Fruit fly (Drosophila melanogaster) whole organism, embryonic: ENCODE results near the gene Coa8.

Experiments used
- Abd-B ChIP-seq: fragments of 200-800 bp; sonication (Bioruptor generic); optimal IDR thresholded peaks from 2 replicates; lab custom pipeline; 2018; ENCODE audit warnings: missing biosample characterization, mild to moderate bottlenecking, missing genetic modification characterization, moderate library complexity
- BEAF-32 ChIP-seq: fragments of 200-800 bp; sonication (Bioruptor generic); optimal IDR thresholded peaks from 3 replicates; lab custom pipeline; 2017; ENCODE audit warnings: missing biosample characterization, missing genetic modification characterization, mild to moderate bottlenecking, moderate library complexity, missing genetic modification reagents
- CG1024 ChIP-seq: fragments of 200-800 bp; sonication (Bioruptor generic); IDR thresholded peaks from 2 replicates; pipeline ENCODE4 v1.3.6; 2022; ENCODE audit warnings: missing biosample characterization, missing genetic modification characterization
- CG11504 ChIP-seq: fragments of 200-800 bp; sonication (Bioruptor generic); optimal IDR thresholded peaks from 3 replicates; lab custom pipeline; 2019; ENCODE audit warnings: missing biosample characterization, mild to moderate bottlenecking, missing genetic modification characterization, moderate library complexity
- CG12942 ChIP-seq: fragments of 200-800 bp; sonication (Bioruptor generic); optimal IDR thresholded peaks from 3 replicates; lab custom pipeline; 2016; ENCODE audit warnings: missing biosample characterization, missing genetic modification characterization
- CG13775 ChIP-seq: fragments of 200-800 bp; sonication (Bioruptor generic); optimal IDR thresholded peaks from 3 replicates; lab custom pipeline; 2017; ENCODE audit warnings: missing biosample characterization, mild to moderate bottlenecking, missing genetic modification characterization
- CG15073 ChIP-seq: fragments of 200-800 bp; sonication (Bioruptor generic); optimal IDR thresholded peaks from 2 replicates; lab custom pipeline; 2016; ENCODE audit warnings: missing biosample characterization, missing genetic modification characterization
- CG1602 ChIP-seq: fragments of 200-800 bp; sonication (Bioruptor generic); optimal IDR thresholded peaks from 3 replicates; lab custom pipeline; 2016; ENCODE audit warnings: missing biosample characterization, missing genetic modification characterization
- CG16863 ChIP-seq: fragments of 200-800 bp; sonication (Bioruptor generic); optimal IDR thresholded peaks from 3 replicates; lab custom pipeline; 2016; ENCODE audit warnings: missing biosample characterization, missing genetic modification characterization
- CG17361 ChIP-seq: fragments of 200-800 bp; sonication (Bioruptor generic); IDR thresholded peaks from 3 replicates; pipeline ENCODE4 v1.3.6; 2022; ENCODE audit warnings: missing biosample characterization, missing genetic modification characterization
- CG30403 ChIP-seq: fragments of 200-800 bp; sonication (Bioruptor generic); optimal IDR thresholded peaks from 3 replicates; lab custom pipeline; 2016; ENCODE audit warnings: missing biosample characterization, missing genetic modification characterization
- CG31441 ChIP-seq: fragments of 200-800 bp; sonication (Bioruptor generic); IDR thresholded peaks from 2 replicates; pipeline ENCODE4 v1.3.6; 2022; ENCODE audit warnings: missing biosample characterization, missing genetic modification characterization
- CG3726 ChIP-seq: fragments of 200-800 bp; sonication (Bioruptor generic); IDR thresholded peaks from 3 replicates; pipeline ENCODE4, ENCODE4 v1.3.6; 2022; ENCODE audit warnings: missing biosample characterization, missing genetic modification characterization
- CG5245 ChIP-seq: fragments of 200-800 bp; sonication (Bioruptor generic); optimal IDR thresholded peaks from 3 replicates; lab custom pipeline; 2016; ENCODE audit warnings: missing biosample characterization, missing genetic modification characterization
- CG6254 ChIP-seq: fragments of 200-800 bp; sonication (Bioruptor generic); optimal IDR thresholded peaks from 3 replicates; lab custom pipeline; 2017; ENCODE audit warnings: mild to moderate bottlenecking, missing biosample characterization, missing genetic modification reagents, missing genetic modification characterization
- CG8478 ChIP-seq: fragments of >200 bp; optimal IDR thresholded peaks from 2 replicates; lab custom pipeline; 2018
- CG9817 ChIP-seq: fragments of 200-800 bp; sonication (Bioruptor generic); optimal IDR thresholded peaks from 2 replicates; lab custom pipeline; 2018; ENCODE audit warnings: missing biosample characterization, mild to moderate bottlenecking, missing genetic modification characterization, moderate library complexity
- Dbx ChIP-seq: fragments of 200-800 bp; sonication (Bioruptor generic); IDR thresholded peaks from 3 replicates; pipeline ENCODE4 v1.3.6; 2022; ENCODE audit warnings: missing biosample characterization, missing genetic modification characterization
- Dfd ChIP-seq, 2 experiments: fragments of >200 bp; optimal IDR thresholded peaks; 2 replicates each; lab custom pipeline; 2017; ENCODE audit warnings: missing biosample characterization in 2 of 2, missing genetic modification characterization in 2 of 2
- Dip3 ChIP-seq: fragments of 200-800 bp; sonication (Bioruptor generic); optimal IDR thresholded peaks from 3 replicates; lab custom pipeline; 2016; ENCODE audit warnings: missing biosample characterization, missing genetic modification characterization
- GATAe ChIP-seq: fragments of 200-800 bp; sonication (Bioruptor generic); conservative IDR thresholded peaks from 2 replicates; pipeline ENCODE4 v1.3.6; 2022; ENCODE audit warnings: missing biosample characterization, missing genetic modification characterization
- HLH3B ChIP-seq: fragments of 200-800 bp; sonication (Bioruptor generic); IDR thresholded peaks from 2 replicates; pipeline ENCODE4 v1.3.6; 2022; ENCODE audit warnings: missing biosample characterization, missing genetic modification characterization
- Jarid2 ChIP-seq: fragments of 200-800 bp; sonication (Bioruptor generic); optimal IDR thresholded peaks from 3 replicates; lab custom pipeline; 2017; ENCODE audit warnings: mild to moderate bottlenecking, missing biosample characterization, missing genetic modification reagents, missing genetic modification characterization
- Med ChIP-seq: fragments of 200-800 bp; sonication (Bioruptor generic); peaks from one replicate; lab custom pipeline; 2016; ENCODE audit warnings: missing biosample characterization, missing genetic modification characterization, mild to moderate bottlenecking, inconsistent platforms, moderate library complexity
- Mrtf ChIP-seq: fragments of 200-800 bp; sonication (Bioruptor generic); IDR thresholded peaks from 3 replicates; pipeline ENCODE4 v1.3.6; 2022; ENCODE audit warnings: missing biosample characterization, missing genetic modification characterization
- NC2α ChIP-seq: fragments of 200-800 bp; sonication (Bioruptor generic); optimal IDR thresholded peaks from 2 replicates; lab custom pipeline; 2016; ENCODE audit warnings: missing biosample characterization, missing genetic modification characterization
- Neu2 ChIP-seq: fragments of 200-800 bp; sonication (Bioruptor generic); optimal IDR thresholded peaks from 3 replicates; lab custom pipeline; 2016; ENCODE audit warnings: missing biosample characterization, missing genetic modification characterization, borderline replicate concordance
- Ptx1 ChIP-seq: fragments of 200-800 bp; sonication (Bioruptor generic); IDR thresholded peaks from 2 replicates; pipeline ENCODE4 v1.3.6; 2022; ENCODE audit warnings: missing biosample characterization, missing genetic modification characterization
- Scr ChIP-seq: fragments of 200-800 bp; sonication (Bioruptor generic); IDR thresholded peaks from 2 replicates; pipeline ENCODE4 v1.3.6; 2022; ENCODE audit warnings: missing biosample characterization, missing genetic modification characterization; ENCODE audit not compliant: partially characterized antibody
- Six4 ChIP-seq: fragments of 200-800 bp; sonication (Bioruptor generic); optimal IDR thresholded peaks from 2 replicates; lab custom pipeline; 2016; ENCODE audit warnings: missing biosample characterization, missing genetic modification characterization
- Sox100B ChIP-seq: fragments of 200-800 bp; sonication (Bioruptor generic); optimal IDR thresholded peaks from 3 replicates; lab custom pipeline; 2018; ENCODE audit warnings: missing biosample characterization, mild to moderate bottlenecking, missing genetic modification characterization
- Ssrp ChIP-seq: fragments of 200-800 bp; sonication (Bioruptor generic); optimal IDR thresholded peaks from 2 replicates; lab custom pipeline; 2018; ENCODE audit warnings: missing biosample characterization, mild to moderate bottlenecking, missing genetic modification characterization, moderate library complexity
- TFAM ChIP-seq: fragments of 200-800 bp; sonication (Bioruptor generic); optimal IDR thresholded peaks from 2 replicates; lab custom pipeline; 2017; ENCODE audit warnings: missing biosample characterization, missing genetic modification characterization, inconsistent platforms
- ap ChIP-seq: fragments of 200-800 bp; sonication (Bioruptor generic); IDR thresholded peaks from 2 replicates; pipeline ENCODE4 v1.3.6; 2022; ENCODE audit warnings: missing biosample characterization, missing genetic modification characterization
- bigmax ChIP-seq: fragments of 200-800 bp; sonication (Bioruptor generic); optimal IDR thresholded peaks from 2 replicates; lab custom pipeline; 2018; ENCODE audit warnings: missing biosample characterization, mild to moderate bottlenecking, missing genetic modification characterization
- btn ChIP-seq: fragments of 200-800 bp; sonication (Bioruptor generic); optimal IDR thresholded peaks from 2 replicates; lab custom pipeline; 2016; ENCODE audit warnings: missing biosample characterization, missing genetic modification characterization
- crp ChIP-seq, 2 experiments: fragments of 200-800 bp; sonication (Bioruptor generic); optimal IDR thresholded peaks; 2 replicates in 1 of 2; 3 replicates in 1 of 2; lab custom pipeline; 2017; ENCODE audit warnings: missing biosample characterization in 2 of 2, missing genetic modification characterization in 2 of 2, mild to moderate bottlenecking in 1 of 2, moderate library complexity in 1 of 2
- dm ChIP-seq: fragments of 200-800 bp; sonication (Bioruptor generic); optimal IDR thresholded peaks from 3 replicates; lab custom pipeline; 2016; ENCODE audit warnings: missing biosample characterization, missing genetic modification characterization
- fu2 ChIP-seq: fragments of 200-800 bp; sonication (Bioruptor generic); optimal IDR thresholded peaks from 2 replicates; lab custom pipeline; 2016; ENCODE audit warnings: missing biosample characterization, missing genetic modification characterization
- gcm ChIP-seq: fragments of 200-800 bp; sonication (Bioruptor generic); optimal IDR thresholded peaks from 2 replicates; lab custom pipeline; 2019; ENCODE audit warnings: missing biosample characterization, mild to moderate bottlenecking, missing genetic modification characterization, moderate library complexity
- ind ChIP-seq: fragments of 200-800 bp; sonication (Bioruptor generic); optimal IDR thresholded peaks from 3 replicates; lab custom pipeline; 2016; ENCODE audit warnings: missing biosample characterization, missing genetic modification characterization
- kni ChIP-seq: fragments of 200-800 bp; sonication (Bioruptor generic); optimal IDR thresholded peaks from 3 replicates; lab custom pipeline; 2017; ENCODE audit warnings: mild to moderate bottlenecking, missing biosample characterization, missing genetic modification reagents, missing genetic modification characterization
- nmo ChIP-seq: fragments of 200-800 bp; sonication (Bioruptor generic); optimal IDR thresholded peaks from 2 replicates; lab custom pipeline; 2018; ENCODE audit warnings: missing biosample characterization, mild to moderate bottlenecking, missing genetic modification characterization, moderate library complexity
- p53 ChIP-seq: fragments of 200-800 bp; sonication (Bioruptor generic); optimal IDR thresholded peaks from 2 replicates; lab custom pipeline; 2016; ENCODE audit warnings: missing biosample characterization, missing genetic modification characterization
- pros ChIP-seq: fragments of 200-800 bp; sonication (Bioruptor generic); optimal IDR thresholded peaks from 3 replicates; lab custom pipeline; 2019; ENCODE audit warnings: missing biosample characterization, mild to moderate bottlenecking, missing genetic modification characterization, moderate library complexity
- run ChIP-seq: fragments of 200-800 bp; sonication (Bioruptor generic); optimal IDR thresholded peaks from 3 replicates; lab custom pipeline; 2018; ENCODE audit warnings: missing biosample characterization, mild to moderate bottlenecking, missing genetic modification characterization
- stc ChIP-seq: fragments of 200-800 bp; sonication (Bioruptor generic); IDR thresholded peaks from 2 replicates; pipeline ENCODE4 v1.3.6; 2022; ENCODE audit warnings: missing biosample characterization, missing genetic modification characterization
- tgo ChIP-seq: fragments of 200-800 bp; sonication (Bioruptor generic); IDR thresholded peaks from 3 replicates; pipeline ENCODE4 v1.3.6; 2022; ENCODE audit warnings: missing biosample characterization, missing genetic modification characterization
- z ChIP-seq: fragments of 200-800 bp; sonication (Bioruptor generic); IDR thresholded peaks from 3 replicates; pipeline ENCODE4 v1.3.6; 2022; ENCODE audit warnings: missing biosample characterization, missing genetic modification characterization

Gene Coa8

dm6 chrX:1877107-1877736 is 2.9 kb upstream of the Coa8 start, which contains the start of the genes CG14817 and CG14805 (continued):
- TF ChIP-seq pros (GFP tag; lab: Kevin White, UChicago) = no peak
- no peak for TF ChIP-seq Dfd (GFP tag; optimal IDR thresholded peaks at IDR 0.05; lab: Kevin White, UChicago)
- no peak for TF ChIP-seq Dbx
- TF ChIP-seq CG13775 (GFP tag; lab: Kevin White, UChicago) = peak; percentile 72
- no peak for TF ChIP-seq Sox100B (GFP tag; lab: Kevin White, UChicago)
- no peak for TF ChIP-seq ap
- TF ChIP-seq GATAe = no peak
- TF ChIP-seq p53 = no peak
- peak; percentile 75 for TF ChIP-seq CG31441 (GFP tag; lab: Robert Waterston, UW)
- TF ChIP-seq CG6254 (GFP tag; lab: Kevin White, UChicago) = no peak

- TF ChIP-seq ind (GFP tag; lab: Kevin White, UChicago) (peak; percentile 62), TFAM (GFP tag; lab: Kevin White, UChicago) (no peak), Ssrp (tag; lab: Kevin White, UChicago) (peak; percentile 24), btn (GFP tag; lab: Kevin White, UChicago) (no peak), stc (GFP tag; lab: Robert Waterston, UW) (0 out of 2 replicates have a peak, but pooled peaks have one; percentile 29), CG30403 (GFP tag; lab: Kevin White, UChicago) (peak; percentile 53), kni (GFP tag; lab: Kevin White, UChicago) (no peak), NC2α (no peak), CG9817 (tag; lab: Kevin White, UChicago) (peak; percentile 78), Abd-B (peak; percentile 79), Ptx1 (GFP tag; lab: Robert Waterston, UW) (peak; percentile 78), gcm (GFP tag; lab: Kevin White, UChicago) (peak; percentile 23), Mrtf (GFP tag; lab: Robert Waterston, UW) (peak; percentile 33; the same call in 1 of the 3 replicates), CG1602 (GFP tag; lab: Kevin White, UChicago) (peak; percentile 59), tgo (GFP tag; lab: Robert Waterston, UW) (peak; percentile 58; the same call in 2 of the 3 replicates), bigmax (GFP tag; lab: Kevin White, UChicago) (no peak), CG1024 (no peak), Jarid2 (no peak), run (tag; lab: Kevin White, UChicago) (no peak), BEAF-32 (GFP tag; lab: Kevin White, UChicago) (peak; percentile 83), Neu2 (no peak), dm (GFP tag; lab: Kevin White, UChicago) (peak; percentile 25), crp (GFP tag; optimal IDR thresholded peaks at IDR 0.05; lab: Kevin White, UChicago) (no peak), nmo (peak; percentile 59), CG3726 (GFP tag; lab: Robert Waterston, UW) (no peak), CG16863 (GFP tag; lab: Kevin White, UChicago) (peak; percentile 56), Med (GFP tag; lab: Kevin White, UChicago) (peak; percentile 95), HLH3B (GFP tag; lab: Robert Waterston, UW) (peak; percentile 66), CG8478 (lab: Kevin White, UChicago) (no peak), CG11504 (no peak), CG15073 (GFP tag; lab: Kevin White, UChicago) (no peak), Dip3 (peak; percentile 47), CG5245 (peak; percentile 23), z (GFP tag; lab: Robert Waterston, UW) (no peak), fu2 (peak; percentile 63), CG6254 (GFP tag; lab: Kevin White, UChicago) (no peak), Six4 (GFP tag; lab: Kevin White, UChicago) (peak; percentile 15), CG17361 (GFP tag; lab: Robert Waterston, UW) (peak; percentile 65), CG12942 (GFP tag; lab: Kevin White, UChicago) (peak; percentile 36), Scr (GFP tag; lab: Robert Waterston, UW) (peak; percentile 92)
Measured at dm6 chrX:1879606-1880110, 424 bp upstream of the Coa8 start, which contains the start of gene CG14818. Gene CG14818, minus strand, starts transcription at chrX:1879774.
